Fruit fly (Drosophila melanogaster) whole organism, embryonic: ENCODE results near the gene Acp76A.
A peak's percentile ranks its signal among the peaks of the same experiment; 100 is the strongest.

Source experiments
- Atf6 ChIP-seq: fragments of 200-800 bp; sonication (Bioruptor generic); IDR thresholded peaks from 2 replicates; pipeline ENCODE4 v1.3.6; 2022; ENCODE audit warnings: missing biosample characterization, missing genetic modification characterization
- BEAF-32 ChIP-seq: fragments of 200-800 bp; sonication (Bioruptor generic); optimal IDR thresholded peaks from 3 replicates; lab custom pipeline; 2017; ENCODE audit warnings: missing biosample characterization, missing genetic modification characterization, mild to moderate bottlenecking, moderate library complexity, missing genetic modification reagents
- CG12391 ChIP-seq: fragments of 200-800 bp; sonication (Bioruptor generic); optimal IDR thresholded peaks from 3 replicates; lab custom pipeline; 2018; ENCODE audit warnings: missing biosample characterization, mild to moderate bottlenecking, missing genetic modification characterization, moderate library complexity
- CG15514 ChIP-seq: fragments of 200-800 bp; sonication (Bioruptor generic); optimal IDR thresholded peaks from 3 replicates; lab custom pipeline; 2017; ENCODE audit warnings: missing biosample characterization, missing genetic modification characterization, mild to moderate bottlenecking, moderate library complexity, missing genetic modification reagents
- CG16815 ChIP-seq: fragments of 200-800 bp; sonication (Bioruptor generic); optimal IDR thresholded peaks from 3 replicates; lab custom pipeline; 2017; ENCODE audit warnings: missing biosample characterization, mild to moderate bottlenecking, missing genetic modification characterization
- CG17829 ChIP-seq: fragments of 200-800 bp; optimal IDR thresholded peaks from 2 replicates; lab custom pipeline; 2019; ENCODE audit warnings: missing biosample characterization, mild to moderate bottlenecking, missing genetic modification characterization, moderate library complexity
- CG17912 ChIP-seq: fragments of 200-800 bp; sonication (Bioruptor generic); optimal IDR thresholded peaks from 2 replicates; lab custom pipeline; 2018; ENCODE audit warnings: missing biosample characterization, mild to moderate bottlenecking, missing genetic modification characterization
- CG18011 ChIP-seq: fragments of 200-800 bp; sonication (Bioruptor generic); optimal IDR thresholded peaks from 2 replicates; lab custom pipeline; 2017; ENCODE audit warnings: missing biosample characterization, missing genetic modification characterization, mild to moderate bottlenecking, moderate library complexity, missing genotype
- CG4282 ChIP-seq: fragments of 200-800 bp; sonication (Bioruptor generic); optimal IDR thresholded peaks from 2 replicates; lab custom pipeline; 2016; ENCODE audit warnings: missing biosample characterization, missing genetic modification characterization
- CG4707 ChIP-seq: fragments of 200-800 bp; sonication (Bioruptor generic); optimal IDR thresholded peaks from 2 replicates; lab custom pipeline; 2018; ENCODE audit warnings: missing biosample characterization, mild to moderate bottlenecking, missing genetic modification characterization, moderate library complexity
- CG6791 ChIP-seq: fragments of 200-800 bp; sonication (Bioruptor generic); IDR thresholded peaks from 3 replicates; pipeline ENCODE4 v1.3.6; 2022; ENCODE audit warnings: missing biosample characterization, missing genetic modification characterization; ENCODE audit not compliant: partially characterized antibody
- CG7786 ChIP-seq: fragments of 200-800 bp; sonication (Bioruptor generic); optimal IDR thresholded peaks from 2 replicates; lab custom pipeline; 2016; ENCODE audit warnings: missing biosample characterization, missing genetic modification characterization
- CG7839 ChIP-seq: fragments of 200-800 bp; sonication (Bioruptor generic); optimal IDR thresholded peaks from 3 replicates; lab custom pipeline; 2018; ENCODE audit warnings: missing biosample characterization, mild to moderate bottlenecking, missing genetic modification characterization, moderate library complexity
- CG8281 ChIP-seq: fragments of 200-800 bp; sonication (Bioruptor generic); optimal IDR thresholded peaks from 2 replicates; lab custom pipeline; 2018; ENCODE audit warnings: missing biosample characterization, mild to moderate bottlenecking, missing genetic modification characterization, moderate library complexity
- Camta ChIP-seq: fragments of 200-800 bp; sonication (Bioruptor generic); optimal IDR thresholded peaks from 2 replicates; lab custom pipeline; 2016; ENCODE audit warnings: missing biosample characterization, missing genetic modification characterization
- Dad ChIP-seq: fragments of 200-800 bp; sonication (Bioruptor generic); optimal IDR thresholded peaks from 3 replicates; lab custom pipeline; 2016; ENCODE audit warnings: missing biosample characterization, missing genetic modification characterization
- Dip3 ChIP-seq: fragments of 200-800 bp; sonication (Bioruptor generic); optimal IDR thresholded peaks from 3 replicates; lab custom pipeline; 2016; ENCODE audit warnings: missing biosample characterization, missing genetic modification characterization
- E2f1 ChIP-seq: fragments of 200-800 bp; sonication (Bioruptor generic); IDR thresholded peaks from 2 replicates; pipeline ENCODE4 v1.3.6; 2022; ENCODE audit warnings: missing biosample characterization, missing genetic modification characterization
- Ets97D ChIP-seq: fragments of 200-800 bp; sonication (Bioruptor generic); optimal IDR thresholded peaks from 3 replicates; lab custom pipeline; 2016; ENCODE audit warnings: missing biosample characterization, missing genetic modification characterization
- H15 ChIP-seq: fragments of 200-800 bp; sonication (Bioruptor generic); IDR thresholded peaks from 3 replicates; pipeline ENCODE4 v1.3.6; 2022; ENCODE audit warnings: missing biosample characterization, missing genetic modification characterization
- HmgD ChIP-seq: fragments of 200-800 bp; sonication (Bioruptor generic); optimal IDR thresholded peaks from 3 replicates; lab custom pipeline; 2016; ENCODE audit warnings: missing biosample characterization, missing genetic modification characterization
- Rfx ChIP-seq: fragments of 200-800 bp; sonication (Bioruptor generic); IDR thresholded peaks from 2 replicates; pipeline ENCODE4 v1.3.6; 2022; ENCODE audit warnings: missing biosample characterization, missing genetic modification characterization
- Ssrp ChIP-seq: fragments of 200-800 bp; sonication (Bioruptor generic); optimal IDR thresholded peaks from 2 replicates; lab custom pipeline; 2018; ENCODE audit warnings: missing biosample characterization, mild to moderate bottlenecking, missing genetic modification characterization, moderate library complexity
- ab ChIP-seq: fragments of 200-800 bp; sonication (Bioruptor generic); optimal IDR thresholded peaks from 2 replicates; lab custom pipeline; 2016; ENCODE audit warnings: missing biosample characterization, missing genetic modification characterization
- ase ChIP-seq: fragments of 200-800 bp; sonication (Bioruptor generic); IDR thresholded peaks from 3 replicates; pipeline ENCODE4 v1.3.6; 2022; ENCODE audit warnings: missing biosample characterization, missing genetic modification characterization
- bcd ChIP-seq: fragments of 200-800 bp; sonication (Bioruptor generic); optimal IDR thresholded peaks from 2 replicates; lab custom pipeline; 2017; ENCODE audit warnings: missing biosample characterization, mild to moderate bottlenecking, missing genetic modification characterization
- cad ChIP-seq: fragments of >200 bp; optimal IDR thresholded peaks from 2 replicates; lab custom pipeline; 2017; ENCODE audit warnings: missing biosample characterization, missing genetic modification characterization
- cas ChIP-seq: fragments of 200-800 bp; sonication (Bioruptor generic); IDR thresholded peaks from 2 replicates; pipeline ENCODE4 v1.3.6; 2022; ENCODE audit warnings: missing biosample characterization, missing genetic modification characterization
- cg ChIP-seq: fragments of 200-800 bp; sonication (Bioruptor generic); optimal IDR thresholded peaks from 3 replicates; lab custom pipeline; 2019; ENCODE audit warnings: missing biosample characterization, mild to moderate bottlenecking, missing genetic modification characterization, moderate library complexity
- corto ChIP-seq: fragments of 200-800 bp; sonication (Bioruptor generic); optimal IDR thresholded peaks from 2 replicates; lab custom pipeline; 2016; ENCODE audit warnings: missing biosample characterization, mild to moderate bottlenecking, missing genetic modification characterization, moderate library complexity
- disco-r ChIP-seq: fragments of 200-800 bp; sonication (Bioruptor generic); optimal IDR thresholded peaks from 2 replicates; lab custom pipeline; 2016; ENCODE audit warnings: missing biosample characterization, missing genetic modification characterization
- dm ChIP-seq: fragments of 200-800 bp; sonication (Bioruptor generic); optimal IDR thresholded peaks from 3 replicates; lab custom pipeline; 2016; ENCODE audit warnings: missing biosample characterization, missing genetic modification characterization
- ewg ChIP-seq: fragments of 200-800 bp; sonication (Bioruptor generic); optimal IDR thresholded peaks from 3 replicates; lab custom pipeline; 2017; ENCODE audit warnings: mild to moderate bottlenecking, missing biosample characterization, missing genetic modification reagents, missing genetic modification characterization
- gsb ChIP-seq: fragments of 200-800 bp; sonication (Bioruptor generic); IDR thresholded peaks from 2 replicates; pipeline ENCODE4 v1.3.6; 2022; ENCODE audit warnings: missing biosample characterization, missing genetic modification characterization
- gt ChIP-seq: fragments of 200-800 bp; sonication (Bioruptor generic); IDR thresholded peaks from 2 replicates; pipeline ENCODE4 v1.3.6; 2022; ENCODE audit warnings: missing biosample characterization, missing genetic modification characterization
- her ChIP-seq: fragments of 200-800 bp; sonication (Bioruptor generic); optimal IDR thresholded peaks from 2 replicates; lab custom pipeline; 2016; ENCODE audit warnings: missing biosample characterization, missing genetic modification characterization
- hkb ChIP-seq, 2 experiments: fragments of 200-800 bp in 1 of 2; fragments of >200 bp in 1 of 2; sonication (Bioruptor generic) in 1 of 2; IDR thresholded peaks in 1 of 2; optimal IDR thresholded peaks in 1 of 2; 2 replicates each; pipeline versions ENCODE4 v1.3.6 to Lab custom; 2017 to 2022; ENCODE audit warnings: missing biosample characterization in 1 of 2, missing genetic modification characterization in 1 of 2
- jigr1 ChIP-seq: fragments of 200-800 bp; sonication (Bioruptor generic); IDR thresholded peaks from 3 replicates; pipeline ENCODE4 v1.3.6; 2022; ENCODE audit warnings: missing biosample characterization, missing genetic modification characterization
- lola ChIP-seq, 3 experiments: fragments of >200 bp in 2 of 3; fragments of 200-800 bp in 1 of 3; sonication (Bioruptor generic) in 1 of 3; optimal IDR thresholded peaks; 2 replicates each; lab custom pipeline; 2017 to 2019; ENCODE audit warnings: missing biosample characterization in 3 of 3, missing genetic modification characterization in 3 of 3, mild to moderate bottlenecking in 1 of 3, moderate library complexity in 1 of 3
- nmo ChIP-seq: fragments of 200-800 bp; sonication (Bioruptor generic); optimal IDR thresholded peaks from 2 replicates; lab custom pipeline; 2018; ENCODE audit warnings: missing biosample characterization, mild to moderate bottlenecking, missing genetic modification characterization, moderate library complexity
- onecut ChIP-seq: fragments of 200-800 bp; sonication (Bioruptor generic); IDR thresholded peaks from 2 replicates; pipeline ENCODE4 v1.3.6; 2022; ENCODE audit warnings: missing biosample characterization, missing genetic modification characterization
- ranshi ChIP-seq: fragments of 200-800 bp; sonication (Bioruptor generic); IDR thresholded peaks from 2 replicates; pipeline ENCODE4 v1.3.6; 2022; ENCODE audit warnings: missing biosample characterization, missing genetic modification characterization
- sd ChIP-seq: fragments of 200-800 bp; sonication (Bioruptor generic); optimal IDR thresholded peaks from 3 replicates; lab custom pipeline; 2018; ENCODE audit warnings: missing biosample characterization, mild to moderate bottlenecking, missing genetic modification characterization, moderate library complexity
- shn ChIP-seq: fragments of 200-800 bp; sonication (Bioruptor generic); optimal IDR thresholded peaks from 3 replicates; lab custom pipeline; 2016; ENCODE audit warnings: missing biosample characterization, missing genetic modification characterization
- sqz ChIP-seq: fragments of 200-800 bp; sonication (Bioruptor generic); optimal IDR thresholded peaks from 3 replicates; lab custom pipeline; 2018; ENCODE audit warnings: missing biosample characterization, mild to moderate bottlenecking, missing genetic modification characterization
- trem ChIP-seq: fragments of 200-800 bp; optimal IDR thresholded peaks from 3 replicates; lab custom pipeline; 2019; ENCODE audit warnings: missing biosample characterization, mild to moderate bottlenecking, missing genetic modification characterization, moderate library complexity
- twi ChIP-seq: fragments of 200-800 bp; optimal IDR thresholded peaks from 2 replicates; lab custom pipeline; 2019; ENCODE audit warnings: missing biosample characterization, mild to moderate bottlenecking, missing genetic modification characterization, moderate library complexity
- tx ChIP-seq: fragments of 200-800 bp; sonication (Bioruptor generic); optimal IDR thresholded peaks from 2 replicates; lab custom pipeline; 2016; ENCODE audit warnings: missing biosample characterization, missing genetic modification characterization
- unpg ChIP-seq: fragments of 200-800 bp; sonication (Bioruptor generic); optimal IDR thresholded peaks from 3 replicates; lab custom pipeline; 2018; ENCODE audit warnings: missing biosample characterization, mild to moderate bottlenecking, missing genetic modification characterization, moderate library complexity
- vnd ChIP-seq: fragments of 200-800 bp; sonication (Bioruptor generic); IDR thresholded peaks from 3 replicates; pipeline ENCODE4 v1.3.6; 2022; ENCODE audit warnings: missing biosample characterization, missing genetic modification characterization; ENCODE audit not compliant: partially characterized antibody
- yki ChIP-seq: fragments of >200 bp; optimal IDR thresholded peaks from 3 replicates; lab custom pipeline; 2018
- z ChIP-seq: fragments of 200-800 bp; sonication (Bioruptor generic); IDR thresholded peaks from 3 replicates; pipeline ENCODE4 v1.3.6; 2022; ENCODE audit warnings: missing biosample characterization, missing genetic modification characterization

Acp76A gene

dm6 chr3L:19027172-19027571, 24.7 kb downstream of the Acp76A start (continued):
- no peak for TF ChIP-seq corto (GFP tag; lab: Kevin White, UChicago)
- no peak for TF ChIP-seq Rfx (GFP tag; lab: Robert Waterston, UW)
- no peak for TF ChIP-seq hkb (optimal IDR thresholded peaks at IDR 0.05; lab: Kevin White, UChicago)
- 0 out of 2 replicates have a peak, but pooled peaks have one; percentile 15 for TF ChIP-seq hkb (GFP tag; IDR thresholded peaks at IDR 0.05; lab: Robert Waterston, UW)
- TF ChIP-seq bcd (GFP tag; lab: Kevin White, UChicago) = no peak
- TF ChIP-seq Camta (GFP tag; lab: Kevin White, UChicago) = no peak
- TF ChIP-seq CG16815 = no peak
- TF ChIP-seq CG17912 = no peak
- TF ChIP-seq Dip3 = no peak
- no peak for TF ChIP-seq CG7786 (GFP tag; lab: Kevin White, UChicago)
- TF ChIP-seq cad = no peak
- TF ChIP-seq CG18011 = no peak
- no peak for TF ChIP-seq Ssrp (tag; lab: Kevin White, UChicago)
- TF ChIP-seq gt (GFP tag; lab: Robert Waterston, UW) = no peak
- no peak for TF ChIP-seq twi (tag; lab: Kevin White, UChicago)
- TF ChIP-seq ewg (GFP tag; lab: Kevin White, UChicago) = no peak
- TF ChIP-seq CG12391 = peak; percentile 2
- TF ChIP-seq E2f1 (GFP tag; lab: Robert Waterston, UW) = no peak
- TF ChIP-seq lola (GFP tag; optimal IDR thresholded peaks at IDR 0.05; lab: Kevin White, UChicago) = no peak
- TF ChIP-seq ranshi = no peak
- TF ChIP-seq Ets97D = no peak
- peak; percentile 23 for TF ChIP-seq unpg
- TF ChIP-seq CG6791 (GFP tag; lab: Robert Waterston, UW) = no peak
- no peak for TF ChIP-seq tx (GFP tag; lab: Kevin White, UChicago)
- no peak for TF ChIP-seq ab
- no peak for TF ChIP-seq Dad (GFP tag; lab: Kevin White, UChicago)
- no peak for TF ChIP-seq CG15514 (GFP tag; lab: Kevin White, UChicago)
- TF ChIP-seq BEAF-32 (GFP tag; lab: Kevin White, UChicago) = no peak
- TF ChIP-seq her = no peak
- TF ChIP-seq CG7839 (tag; lab: Kevin White, UChicago) = peak; percentile 21
- no peak for TF ChIP-seq shn (GFP tag; lab: Kevin White, UChicago)
- no peak for TF ChIP-seq onecut
- TF ChIP-seq Atf6 (GFP tag; lab: Robert Waterston, UW) = no peak
- TF ChIP-seq CG4282 (GFP tag; lab: Kevin White, UChicago) = no peak
- TF ChIP-seq z (GFP tag; lab: Robert Waterston, UW) = no peak
- no peak for TF ChIP-seq CG8281 (tag; lab: Kevin White, UChicago)
- TF ChIP-seq HmgD (GFP tag; lab: Kevin White, UChicago) = no peak
- TF ChIP-seq sd (tag; lab: Kevin White, UChicago) = no peak
- no peak for TF ChIP-seq gsb (GFP tag; lab: Robert Waterston, UW)
- TF ChIP-seq H15 (GFP tag; lab: Robert Waterston, UW) = no peak
- TF ChIP-seq jigr1 (GFP tag; lab: Robert Waterston, UW) = no peak
- no peak for TF ChIP-seq vnd
- peak; percentile 8 for TF ChIP-seq nmo (GFP tag; lab: Kevin White, UChicago)
- no peak for TF ChIP-seq dm (GFP tag; lab: Kevin White, UChicago)
- no peak for TF ChIP-seq disco-r
- no peak for TF ChIP-seq cg (GFP tag; lab: Kevin White, UChicago)
- no peak for TF ChIP-seq ase (GFP tag; lab: Robert Waterston, UW)
- TF ChIP-seq cas (GFP tag; lab: Robert Waterston, UW) = no peak
- TF ChIP-seq trem = no peak
- TF ChIP-seq yki = no peak
- no peak for TF ChIP-seq CG17829 (tag; lab: Kevin White, UChicago)
- TF ChIP-seq CG4707 (GFP tag; lab: Kevin White, UChicago) = no peak
- no peak for TF ChIP-seq sqz
